Worm (Caenorhabditis elegans) whole organism, late embryonic: ENCODE data around the gene srg-31.

Experiments
- C08G9.2 ChIP-seq: sonication (generic microtip); optimal IDR thresholded peaks from 2 replicates; lab custom pipeline; 2016; ENCODE audit warnings: mild to moderate bottlenecking, missing genetic modification characterization, moderate library complexity, missing compliant biosample characterization
- T23F11.4 ChIP-seq: fragments of 200-800 bp; sonication (Bioruptor generic); optimal IDR thresholded peaks from 2 replicates; lab custom pipeline; 2018; ENCODE audit warnings: mild to moderate bottlenecking, missing genetic modification characterization, missing compliant biosample characterization
- Y22D7AL.16 ChIP-seq: sonication (generic microtip); optimal IDR thresholded peaks from 2 replicates; lab custom pipeline; 2016; ENCODE audit warnings: missing genetic modification characterization, missing compliant biosample characterization
- ama-1 ChIP-seq: fragments of 150-350 bp; optimal IDR thresholded peaks from 2 replicates; lab custom pipeline; 2014
- elt-2 ChIP-seq: sonication (generic microtip); optimal IDR thresholded peaks from 2 replicates; lab custom pipeline; 2016; ENCODE audit warnings: missing genetic modification reagents, missing genetic modification characterization, missing compliant biosample characterization
- elt-4 ChIP-seq: sonication (generic microtip); optimal IDR thresholded peaks from 2 replicates; lab custom pipeline; 2016; ENCODE audit warnings: missing genetic modification characterization, missing compliant biosample characterization
- fkh-10 ChIP-seq: fragments of 150-350 bp; optimal IDR thresholded peaks from 2 replicates; lab custom pipeline; 2014; ENCODE audit warnings: missing biosample characterization, missing genetic modification reagents, missing genetic modification characterization
- hlh-30 ChIP-seq: sonication (generic microtip); optimal IDR thresholded peaks from 2 replicates; lab custom pipeline; 2017; ENCODE audit warnings: antibody characterized with exemption, missing genetic modification characterization, missing compliant biosample characterization; ENCODE audit not compliant: insufficient read depth
- hlh-6 ChIP-seq: sonication (generic microtip); optimal IDR thresholded peaks from 2 replicates; lab custom pipeline; 2016; ENCODE audit warnings: missing genotype, missing genetic modification characterization, missing compliant biosample characterization
- lim-6 ChIP-seq: sonication (generic microtip); optimal IDR thresholded peaks from 2 replicates; lab custom pipeline; 2016; ENCODE audit warnings: missing genetic modification characterization, missing compliant biosample characterization
- odd-2 ChIP-seq: sonication (generic microtip); optimal IDR thresholded peaks from 2 replicates; lab custom pipeline; 2017; ENCODE audit warnings: antibody characterized with exemption, mild to moderate bottlenecking, missing genetic modification characterization, missing compliant biosample characterization
- pha-4 ChIP-seq: fragments of 150-350 bp; optimal IDR thresholded peaks from 2 replicates; lab custom pipeline; 2018; ENCODE audit warnings: missing biosample characterization, missing genetic modification reagents, missing genetic modification characterization
- pqm-1 ChIP-seq: sonication (generic microtip); optimal IDR thresholded peaks from 2 replicates; lab custom pipeline; 2016; ENCODE audit warnings: missing genetic modification characterization, missing compliant biosample characterization

- TF ChIP-seq C08G9.2 (tag; lab: Kevin White, UChicago) (no peak), pha-4 (tag; lab: Kevin White, UChicago) (no peak), fkh-10 (GFP tag; lab: Kevin White, UChicago) (no peak), ama-1 (lab: Kevin White, UChicago) (no peak), pqm-1 (tag; lab: Kevin White, UChicago) (no peak), lim-6 (no peak), hlh-30 (no peak), elt-4 (no peak), odd-2 (tag; lab: Kevin White, UChicago) (no peak), T23F11.4 (GFP tag; lab: Kevin White, UChicago) (no peak), Y22D7AL.16 (tag; lab: Kevin White, UChicago) (no peak), hlh-6 (tag; lab: Kevin White, UChicago) (no peak), elt-2 (no peak)
Measured at ce11 chrV:6919251-6919650, 34.4 kb downstream of the srg-31 start.
